Worm (Caenorhabditis elegans): Measurements from ENCODE around the gene F42E11.3.

- TF ChIP-seq W03F9.2 (tag; optimal IDR thresholded peaks at IDR 0.05) (no peak), dao-5 (tag; optimal IDR thresholded peaks at IDR 0.05) (no peak), him-1 (tag; optimal IDR thresholded peaks at IDR 0.05) (no peak)
Observed at ce11 chrX:11384534-11385441, 9.4 kb upstream of the F42E11.3 start, which contains the start of the genes F08B12.11 and prmn-1.

All from whole organism, L4/young adult.